Worm (Caenorhabditis elegans) whole organism, L4 larva: ENCODE measurements around the gene srab-2.

Source experiments
- gei-8 ChIP-seq: fragments of 200-800 bp; sonication (Bioruptor generic); optimal IDR thresholded peaks from 2 replicates; lab custom pipeline; 2018; ENCODE audit warnings: mild to moderate bottlenecking, missing genetic modification characterization, missing compliant biosample characterization
- lir-3 ChIP-seq: sonication (generic microtip); optimal IDR thresholded peaks from 2 replicates; lab custom pipeline; 2016; ENCODE audit warnings: mild to moderate bottlenecking, missing genetic modification characterization, missing compliant biosample characterization
- nhr-28 ChIP-seq: fragments of 150-350 bp; optimal IDR thresholded peaks from 2 replicates; lab custom pipeline; 2014; ENCODE audit warnings: missing biosample characterization, missing genetic modification characterization
- snpc-4 ChIP-seq: fragments of 150-350 bp; optimal IDR thresholded peaks from 2 replicates; lab custom pipeline; 2014; ENCODE audit warnings: missing biosample characterization, missing genetic modification characterization
- tag-97 ChIP-seq: fragments of 200-800 bp; sonication (Bioruptor generic); IDR thresholded peaks from 2 replicates; pipeline ENCODE4 v1.3.6; 2022; ENCODE audit warnings: missing genetic modification characterization, missing compliant biosample characterization

- TF ChIP-seq nhr-28 (no peak), snpc-4 (tag; lab: Kevin White, UChicago) (no peak), lir-3 (tag; lab: Kevin White, UChicago) (no peak), gei-8 (GFP tag; lab: Kevin White, UChicago) (no peak), tag-97 (GFP tag; lab: Robert Waterston, UW) (no peak)
Observed at ce11 chrV:5126793-5127192, 22.0 kb upstream of the srab-2 start, which contains the start of gene F14F9.5.
